Fruit fly (Drosophila melanogaster): ENCODE measurements around the gene Ziz.

Ziz gene

DNA sequence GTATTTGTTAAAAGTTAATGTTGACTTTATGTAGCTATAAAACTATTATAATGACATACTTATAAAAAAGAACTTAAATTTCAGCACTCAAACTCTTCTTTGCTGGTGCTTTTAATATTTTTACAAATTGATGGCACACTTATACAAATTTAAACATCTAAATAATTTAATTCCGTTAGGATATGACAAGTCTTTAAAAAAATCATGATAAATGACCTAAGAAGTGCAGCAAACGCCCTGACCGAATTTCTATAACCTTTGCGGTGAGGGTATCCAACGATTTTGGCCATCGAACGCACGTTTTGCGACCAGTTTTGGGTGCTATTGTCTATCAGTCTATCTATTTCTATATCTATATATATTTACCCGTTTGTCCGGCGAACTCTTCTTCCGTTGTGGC lies 53.2 kb downstream of the Ziz start (continued):
- no peak for TF ChIP-seq MTF-1 (GFP tag; optimal IDR thresholded peaks at IDR 0.05; ENCODE audit: borderline replicate concordance)
- TF ChIP-seq CG6175 (GFP tag; IDR thresholded peaks at IDR 0.05), result no peak
- peak; percentile 35; the same call in 1 of the 2 replicates for TF ChIP-seq CG11085 (GFP tag; IDR thresholded peaks at IDR 0.05)
- no peak for TF ChIP-seq Vsx1 (GFP tag; optimal IDR thresholded peaks at IDR 0.05)
- TF ChIP-seq tll (GFP tag; optimal IDR thresholded peaks at IDR 0.05), result no peak
- TF ChIP-seq trem (tag; optimal IDR thresholded peaks at IDR 0.05), result no peak
- TF ChIP-seq Taf1 (GFP tag; IDR thresholded peaks at IDR 0.05), result peak; percentile 37; the same call in 1 of the 2 replicates
- peak; percentile 31 for TF ChIP-seq CG18619 (GFP tag; optimal IDR thresholded peaks at IDR 0.05)
- TF ChIP-seq Atf6 (GFP tag; IDR thresholded peaks at IDR 0.05), result peak; percentile 55; the same call in 1 of the 2 replicates
- no peak; the same call in 1 of the 2 replicates for TF ChIP-seq Xrp1 (GFP tag; IDR thresholded peaks at IDR 0.05)
- no peak for TF ChIP-seq CG32767 (GFP tag; IDR thresholded peaks at IDR 0.05)
- no peak for TF ChIP-seq Dad (GFP tag; optimal IDR thresholded peaks at IDR 0.05)
- TF ChIP-seq Sry-δ (GFP tag; optimal IDR thresholded peaks at IDR 0.05), result no peak
- no peak for TF ChIP-seq chm (GFP tag; IDR thresholded peaks at IDR 0.05)
- TF ChIP-seq H15 (GFP tag; IDR thresholded peaks at IDR 0.05), result no peak
- TF ChIP-seq Mrtf (GFP tag; IDR thresholded peaks at IDR 0.05), result no peak
- no peak for TF ChIP-seq Antp (GFP tag; optimal IDR thresholded peaks at IDR 0.05)
- no peak for TF ChIP-seq sim (GFP tag; IDR thresholded peaks at IDR 0.05)
- TF ChIP-seq lab (GFP tag; optimal IDR thresholded peaks at IDR 0.05), result peak; percentile 46
- TF ChIP-seq CG8765 (GFP tag; IDR thresholded peaks at IDR 0.05), result no peak
- TF ChIP-seq bcd (GFP tag; optimal IDR thresholded peaks at IDR 0.05), result peak; percentile 39
- TF ChIP-seq CG3995 (GFP tag; optimal IDR thresholded peaks at IDR 0.05), result no peak
- peak; percentile 68 for TF ChIP-seq gem (tag; optimal IDR thresholded peaks at IDR 0.05)
- TF ChIP-seq CG13775 (GFP tag; optimal IDR thresholded peaks at IDR 0.05), result no peak
- TF ChIP-seq CG4617 (GFP tag; optimal IDR thresholded peaks at IDR 0.05; ENCODE audit: borderline replicate concordance), result no peak
- no peak for TF ChIP-seq gcm2 (GFP tag; optimal IDR thresholded peaks at IDR 0.05)
- TF ChIP-seq CG11695 (GFP tag; IDR thresholded peaks at IDR 0.05), result peak; percentile 49; the same call in 1 of the 3 replicates
- no peak for TF ChIP-seq btn (GFP tag; optimal IDR thresholded peaks at IDR 0.05)
- no peak for TF ChIP-seq MESR4 (GFP tag; optimal IDR thresholded peaks at IDR 0.05)
- TF ChIP-seq ewg (GFP tag; optimal IDR thresholded peaks at IDR 0.05), result no peak
- TF ChIP-seq hb (GFP tag; IDR thresholded peaks at IDR 0.05; ENCODE audit: partially characterized antibody), result no peak
- no peak for TF ChIP-seq run (tag; optimal IDR thresholded peaks at IDR 0.05)
- TF ChIP-seq CG10654 (GFP tag; optimal IDR thresholded peaks at IDR 0.05), result no peak
- TF ChIP-seq sug (tag; optimal IDR thresholded peaks at IDR 0.05), result peak; percentile 8
- no peak for TF ChIP-seq dmrt11E (tag; optimal IDR thresholded peaks at IDR 0.05)
- TF ChIP-seq Bteb2 (GFP tag; optimal IDR thresholded peaks at IDR 0.05), result no peak
- TF ChIP-seq CG15601 (tag; optimal IDR thresholded peaks at IDR 0.05), result no peak
- no peak for TF ChIP-seq D (optimal IDR thresholded peaks at IDR 0.05)
- no peak for TF ChIP-seq D (GFP tag; optimal IDR thresholded peaks at IDR 0.05)
- no peak for TF ChIP-seq nerfin-1 (tag; optimal IDR thresholded peaks at IDR 0.05)
- no peak for TF ChIP-seq fd64A (GFP tag; optimal IDR thresholded peaks at IDR 0.05)
- no peak for TF ChIP-seq sisA (GFP tag; IDR thresholded peaks at IDR 0.05)
- TF ChIP-seq CG11456 (GFP tag; IDR thresholded peaks at IDR 0.05), result peak; percentile 67
- TF ChIP-seq CG6813 (GFP tag; optimal IDR thresholded peaks at IDR 0.05), result no peak
- peak; percentile 51 for TF ChIP-seq CG7839 (tag; optimal IDR thresholded peaks at IDR 0.05)
- TF ChIP-seq Blimp-1 (GFP tag; optimal IDR thresholded peaks at IDR 0.05), result no peak
- TF ChIP-seq sd (tag; optimal IDR thresholded peaks at IDR 0.05), result peak; percentile 3
- TF ChIP-seq CG12236 (GFP tag; optimal IDR thresholded peaks at IDR 0.05), result no peak
- TF ChIP-seq CG7928 (GFP tag; optimal IDR thresholded peaks at IDR 0.05), result no peak
- TF ChIP-seq BtbVII (GFP tag; optimal IDR thresholded peaks at IDR 0.05), result peak; percentile 24
- TF ChIP-seq pho (GFP tag; optimal IDR thresholded peaks at IDR 0.05), result no peak

Data from whole organism, embryonic.